Fruit fly (Drosophila melanogaster) S2 (cell line): ENCODE measurements around the gene ND-30.

Experiments used
- CG8478 ChIP-seq: fragments of >200 bp; optimal IDR thresholded peaks from 2 replicates; lab custom pipeline; 2018
- CTCF ChIP-seq, 2 experiments: fragments of >200 bp; optimal IDR thresholded peaks; 2 replicates each; lab custom pipeline; 2018

DNA sequence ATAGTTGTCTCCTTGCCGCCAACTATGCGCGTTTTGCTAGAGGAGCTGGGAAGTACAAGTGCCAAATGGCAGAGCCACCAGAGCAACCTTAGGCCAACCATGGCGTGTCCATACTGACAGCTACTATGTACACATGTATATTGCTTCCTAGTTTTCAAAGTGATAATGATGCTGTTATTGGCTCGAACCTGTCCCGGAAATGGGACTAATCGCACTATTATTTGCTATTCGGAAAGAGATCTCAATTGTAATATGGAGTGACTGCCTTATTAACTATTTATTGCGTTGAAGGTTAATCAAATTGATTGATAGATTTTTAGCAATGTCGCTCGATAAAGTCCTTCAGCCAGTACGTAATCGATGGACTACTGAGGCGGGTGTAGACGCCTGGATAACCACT is 45.0 kb upstream of the ND-30 start, which contains the start of gene CG33159:
- TF ChIP-seq CTCF (optimal IDR thresholded peaks at IDR 0.05; lab: Kevin White, UChicago): no peak
- TF ChIP-seq CG8478 (lab: Kevin White, UChicago): no peak
